Worm (Caenorhabditis elegans) whole organism, L2 larva: ENCODE results near the gene C04E7.3.
A peak's percentile ranks its signal among the peaks of the same experiment; 100 is the strongest.

ENCODE experiments used
- C34F6.9 ChIP-seq: fragments of 150-350 bp; optimal IDR thresholded peaks from 2 replicates; lab custom pipeline; 2014; ENCODE audit warnings: missing biosample characterization, missing genetic modification characterization
- F13H6.1 ChIP-seq: sonication (generic microtip); optimal IDR thresholded peaks from 2 replicates; lab custom pipeline; 2016; ENCODE audit warnings: missing genetic modification characterization, missing compliant biosample characterization
- R02D3.7 ChIP-seq: fragments of 150-350 bp; optimal IDR thresholded peaks from 2 replicates; lab custom pipeline; 2014; ENCODE audit warnings: missing biosample characterization, missing genetic modification characterization
- Y55F3AM.14 ChIP-seq: fragments of 200-800 bp; sonication (Bioruptor generic); optimal IDR thresholded peaks from 2 replicates; lab custom pipeline; 2018; ENCODE audit warnings: mild to moderate bottlenecking, missing genetic modification characterization, missing compliant biosample characterization
- ZK546.5 ChIP-seq: sonication (generic microtip); optimal IDR thresholded peaks from 2 replicates; lab custom pipeline; 2017; ENCODE audit warnings: missing biosample characterization, missing genetic modification characterization
- blmp-1 ChIP-seq: sonication (generic microtip); optimal IDR thresholded peaks from 2 replicates; lab custom pipeline; 2017; ENCODE audit warnings: missing genetic modification characterization, mild to moderate bottlenecking, missing compliant biosample characterization, antibody characterized with exemption, moderate library complexity; ENCODE audit not compliant: insufficient read depth
- ceh-16 ChIP-seq: fragments of 150-350 bp; optimal IDR thresholded peaks from 2 replicates; lab custom pipeline; 2014; ENCODE audit warnings: missing biosample characterization, missing genetic modification characterization
- ceh-82 ChIP-seq: fragments of 150-350 bp; optimal IDR thresholded peaks from 2 replicates; lab custom pipeline; 2014; ENCODE audit warnings: missing biosample characterization, missing genetic modification characterization
- crh-2 ChIP-seq: sonication (generic microtip); optimal IDR thresholded peaks from 2 replicates; lab custom pipeline; 2017; ENCODE audit warnings: missing biosample characterization, missing genetic modification characterization
- dmd-4 ChIP-seq: sonication (generic microtip); optimal IDR thresholded peaks from 2 replicates; lab custom pipeline; 2017; ENCODE audit warnings: missing biosample characterization, missing genetic modification characterization
- egl-27 ChIP-seq: sonication (generic microtip); optimal IDR thresholded peaks from 3 replicates; lab custom pipeline; 2017; ENCODE audit warnings: missing biosample characterization, missing genetic modification reagents, missing genetic modification characterization
- fos-1 ChIP-seq: fragments of 150-350 bp; optimal IDR thresholded peaks from 2 replicates; lab custom pipeline; 2014; ENCODE audit warnings: missing biosample characterization, missing genetic modification characterization
- gmeb-1 ChIP-seq: fragments of 150-350 bp; optimal IDR thresholded peaks from 2 replicates; lab custom pipeline; 2014; ENCODE audit warnings: missing biosample characterization, missing genetic modification characterization
- lin-11 ChIP-seq: fragments of 150-350 bp; sonication (generic microtip); optimal IDR thresholded peaks from 2 replicates; lab custom pipeline; 2014; ENCODE audit warnings: missing biosample characterization, missing genetic modification characterization, inconsistent platforms, mixed read lengths
- lin-13 ChIP-seq: fragments of 150-350 bp; optimal IDR thresholded peaks from 2 replicates; lab custom pipeline; 2014; ENCODE audit warnings: missing biosample characterization, missing genetic modification reagents, missing genetic modification characterization
- lin-39 ChIP-seq: fragments of 150-350 bp; optimal IDR thresholded peaks from 2 replicates; lab custom pipeline; 2014; ENCODE audit warnings: missing biosample characterization, missing genetic modification reagents, missing genetic modification characterization
- lsy-2 ChIP-seq, 2 experiments: fragments of 150-350 bp in 1 of 2; sonication (generic microtip) in 1 of 2; optimal IDR thresholded peaks; 2 replicates each; lab custom pipeline; 2014 to 2017; ENCODE audit warnings: missing biosample characterization in 2 of 2, missing genetic modification characterization in 2 of 2
- mbf-1 ChIP-seq: sonication (generic microtip); optimal IDR thresholded peaks from 2 replicates; lab custom pipeline; 2017; ENCODE audit warnings: missing biosample characterization, missing genetic modification characterization
- nhr-11 ChIP-seq: fragments of 150-350 bp; optimal IDR thresholded peaks from 2 replicates; lab custom pipeline; 2014; ENCODE audit warnings: missing biosample characterization, missing genetic modification characterization
- nhr-12 ChIP-seq: fragments of 150-350 bp; optimal IDR thresholded peaks from 2 replicates; lab custom pipeline; 2014; ENCODE audit warnings: missing biosample characterization, missing genetic modification characterization
- nhr-129 ChIP-seq: fragments of 150-350 bp; optimal IDR thresholded peaks from 2 replicates; lab custom pipeline; 2014; ENCODE audit warnings: missing biosample characterization, missing genetic modification characterization
- nhr-21 ChIP-seq: fragments of 150-350 bp; optimal IDR thresholded peaks from 2 replicates; lab custom pipeline; 2014; ENCODE audit warnings: missing biosample characterization, missing genetic modification characterization
- nhr-23 ChIP-seq: fragments of 150-350 bp; optimal IDR thresholded peaks from 2 replicates; lab custom pipeline; 2014; ENCODE audit warnings: missing biosample characterization, missing genetic modification reagents, missing genetic modification characterization
- nhr-25 ChIP-seq: fragments of 150-350 bp; sonication (generic microtip); optimal IDR thresholded peaks from 3 replicates; lab custom pipeline; 2014; ENCODE audit warnings: missing biosample characterization, missing genetic modification characterization
- sem-4 ChIP-seq: fragments of 150-350 bp; optimal IDR thresholded peaks from 2 replicates; lab custom pipeline; 2014; ENCODE audit warnings: missing biosample characterization, missing genetic modification reagents, missing genetic modification characterization
- sma-3 ChIP-seq: sonication (generic microtip); optimal IDR thresholded peaks from 2 replicates; lab custom pipeline; 2016; ENCODE audit warnings: missing genetic modification reagents, missing genetic modification characterization, missing compliant biosample characterization
- sma-9 ChIP-seq, 2 experiments: fragments of 150-350 bp in 1 of 2; sonication (generic microtip) in 1 of 2; optimal IDR thresholded peaks; 2 replicates each; lab custom pipeline; 2014 to 2016; ENCODE audit warnings: missing genetic modification characterization in 2 of 2, mild to moderate bottlenecking in 1 of 2, missing biosample characterization in 1 of 2, missing compliant biosample characterization in 1 of 2, missing genetic modification reagents in 1 of 2, moderate library complexity in 1 of 2
- snpc-4 ChIP-seq: fragments of 150-350 bp; optimal IDR thresholded peaks from 2 replicates; lab custom pipeline; 2014; ENCODE audit warnings: missing biosample characterization, missing genetic modification characterization
- unc-39 ChIP-seq: fragments of 150-350 bp; optimal IDR thresholded peaks from 2 replicates; lab custom pipeline; 2014; ENCODE audit warnings: missing biosample characterization, missing genetic modification characterization
- unc-55 ChIP-seq: fragments of 150-350 bp; sonication (generic microtip); optimal IDR thresholded peaks from 3 replicates; lab custom pipeline; 2014; ENCODE audit warnings: missing biosample characterization, missing genetic modification reagents, missing genetic modification characterization
- unc-62 ChIP-seq: fragments of 150-350 bp; optimal IDR thresholded peaks from 2 replicates; lab custom pipeline; 2014; ENCODE audit warnings: missing biosample characterization, missing genetic modification reagents, missing genetic modification characterization
- zag-1 ChIP-seq: fragments of 150-350 bp; optimal IDR thresholded peaks from 2 replicates; lab custom pipeline; 2014; ENCODE audit warnings: missing biosample characterization, missing genetic modification characterization
- ztf-1 ChIP-seq: fragments of 200-800 bp; sonication (Bioruptor generic); conservative IDR thresholded peaks from 2 replicates; pipeline ENCODE4 v1.3.6; 2022; ENCODE audit warnings: missing genetic modification characterization, missing compliant biosample characterization
- ztf-11 ChIP-seq: sonication (generic microtip); optimal IDR thresholded peaks from 2 replicates; lab custom pipeline; 2017; ENCODE audit warnings: missing biosample characterization, missing genetic modification characterization
- ztf-4 ChIP-seq: fragments of 150-350 bp; optimal IDR thresholded peaks from 2 replicates; lab custom pipeline; 2014; ENCODE audit warnings: missing biosample characterization, missing genetic modification characterization

C04E7.3 gene

ce11 chrX:388728-389127 is 41.7 kb upstream of the C04E7.3 start, which contains the start of gene ceh-93:
Gene ceh-93, minus strand, starts transcription at chrX:388797.
- peak; percentile 52 for TF ChIP-seq C34F6.9
- TF ChIP-seq dmd-4: no peak
- TF ChIP-seq nhr-129 (tag; lab: Kevin White, UChicago): peak; percentile 36
- peak; percentile 58 for TF ChIP-seq unc-55

ce11 chrX:382692-383091 is 35.7 kb upstream of the C04E7.3 start, which contains the start of gene ife-2:
Gene ife-2, minus strand, starts transcription at chrX:382709.
- peak; percentile 84 for TF ChIP-seq fos-1 (tag; lab: Kevin White, UChicago)
- no peak for TF ChIP-seq sem-4 (tag; lab: Kevin White, UChicago)
- no peak for TF ChIP-seq ztf-11 (tag; lab: Kevin White, UChicago)
- TF ChIP-seq nhr-129 (tag; lab: Kevin White, UChicago): peak; percentile 58
- TF ChIP-seq ztf-1 (GFP tag; lab: Robert Waterston, UW): no peak
- TF ChIP-seq ceh-16 (tag; lab: Kevin White, UChicago): peak; percentile 6
- TF ChIP-seq crh-2 (tag; lab: Kevin White, UChicago): peak; percentile 72
- no peak for TF ChIP-seq blmp-1 (tag; lab: Kevin White, UChicago)
- TF ChIP-seq zag-1 (tag; lab: Kevin White, UChicago): no peak
- TF ChIP-seq sma-9 (GFP tag; optimal IDR thresholded peaks at IDR 0.05; lab: Kevin White, UChicago): no peak
- TF ChIP-seq sma-9 (tag; optimal IDR thresholded peaks at IDR 0.05; lab: Kevin White, UChicago): no peak
- no peak for TF ChIP-seq ZK546.5 (tag; lab: Kevin White, UChicago)
- TF ChIP-seq lin-13 (GFP tag; lab: Kevin White, UChicago): peak; percentile 67
- TF ChIP-seq nhr-23: no peak
- TF ChIP-seq nhr-25 (tag; lab: Kevin White, UChicago): peak; percentile 64
- no peak for TF ChIP-seq egl-27 (tag; lab: Kevin White, UChicago)
- peak; percentile 18 for TF ChIP-seq snpc-4
- TF ChIP-seq nhr-21 (tag; lab: Kevin White, UChicago): peak; percentile 56
- TF ChIP-seq unc-62: no peak
- no peak for TF ChIP-seq lin-39
- peak; percentile 61 for TF ChIP-seq unc-55
- TF ChIP-seq nhr-11: no peak
- peak; percentile 59 for TF ChIP-seq lin-11 (tag; lab: Kevin White, UChicago)
- peak; percentile 80 for TF ChIP-seq C34F6.9
- TF ChIP-seq F13H6.1 (tag; lab: Kevin White, UChicago): peak; percentile 55
- peak; percentile 21 to 77 for TF ChIP-seq lsy-2 (tag; optimal IDR thresholded peaks at IDR 0.05; lab: Kevin White, UChicago)
- TF ChIP-seq gmeb-1 (tag; lab: Kevin White, UChicago): peak; percentile 74
- no peak for TF ChIP-seq R02D3.7 (tag; lab: Kevin White, UChicago)
- TF ChIP-seq sma-3 (GFP tag; lab: Kevin White, UChicago): peak; percentile 72

ce11 chrX:381029-381428 is 34.0 kb upstream of the C04E7.3 start:
- TF ChIP-seq nhr-129 (tag; lab: Kevin White, UChicago) (peak; percentile 0), lin-11 (tag; lab: Kevin White, UChicago) (peak; percentile 11), gmeb-1 (tag; lab: Kevin White, UChicago) (no peak)

- TF ChIP-seq crh-2 (tag; lab: Kevin White, UChicago) (no peak), sem-4 (tag; lab: Kevin White, UChicago) (no peak), egl-27 (tag; lab: Kevin White, UChicago) (no peak), Y55F3AM.14 (GFP tag; lab: Kevin White, UChicago) (no peak), R02D3.7 (tag; lab: Kevin White, UChicago) (no peak), nhr-21 (tag; lab: Kevin White, UChicago) (no peak), mbf-1 (no peak), unc-39 (no peak), fos-1 (tag; lab: Kevin White, UChicago) (no peak), unc-55 (no peak), dmd-4 (no peak), lin-11 (tag; lab: Kevin White, UChicago) (no peak), ztf-1 (GFP tag; lab: Robert Waterston, UW) (no peak), nhr-12 (tag; lab: Kevin White, UChicago) (no peak), ceh-82 (tag; lab: Kevin White, UChicago) (no peak), nhr-11 (no peak), ztf-4 (no peak), sma-9 (GFP tag; optimal IDR thresholded peaks at IDR 0.05; lab: Kevin White, UChicago) (no peak), sma-9 (tag; optimal IDR thresholded peaks at IDR 0.05; lab: Kevin White, UChicago) (no peak)
- TF ChIP-seq, all 48 proteins: peak for 0
Observed at ce11 chrX:380505-380904, 33.5 kb upstream of the C04E7.3 start, which contains the start of gene R04A9.3. Gene R04A9.3, minus strand, starts transcription at chrX:380605.
